Fruit fly (Drosophila melanogaster) whole organism, prepupa: ENCODE results near the gene Gasp.

Experiments used
- CG11762 ChIP-seq: fragments of 200-800 bp; sonication (Bioruptor generic); optimal IDR thresholded peaks from 3 replicates; lab custom pipeline; 2016; ENCODE audit warnings: missing biosample characterization, missing genetic modification characterization; ENCODE audit not compliant: insufficient read depth
- CG11902 ChIP-seq: fragments of 200-800 bp; sonication (Bioruptor generic); optimal IDR thresholded peaks from 3 replicates; lab custom pipeline; 2016; ENCODE audit warnings: missing biosample characterization, missing genetic modification characterization
- CG3032 ChIP-seq: fragments of 200-800 bp; optimal IDR thresholded peaks from 2 replicates; lab custom pipeline; 2019; ENCODE audit warnings: missing biosample characterization, mild to moderate bottlenecking, missing genetic modification characterization, moderate library complexity
- CG4318 ChIP-seq: fragments of 200-800 bp; sonication (Bioruptor generic); optimal IDR thresholded peaks from 3 replicates; lab custom pipeline; 2017; ENCODE audit warnings: missing biosample characterization, mild to moderate bottlenecking, missing genetic modification characterization
- CG8119 ChIP-seq: fragments of 200-800 bp; sonication (Bioruptor generic); IDR thresholded peaks from 3 replicates; pipeline ENCODE4 v1.3.6; 2022; ENCODE audit warnings: missing biosample characterization, missing genetic modification characterization
- fd85E ChIP-seq: fragments of 200-800 bp; sonication (Bioruptor generic); optimal IDR thresholded peaks from 3 replicates; lab custom pipeline; 2016; ENCODE audit warnings: missing biosample characterization, missing genetic modification characterization
- salr ChIP-seq, 2 experiments: fragments of 200-800 bp; sonication (Bioruptor generic); optimal IDR thresholded peaks; 3 replicates each; lab custom pipeline; 2016 to 2018; ENCODE audit warnings: missing biosample characterization in 2 of 2, missing genetic modification characterization in 2 of 2, mild to moderate bottlenecking in 1 of 2

dm6 chr3R:6098320-6098719, 2.4 kb downstream of the Gasp start:
- TF ChIP-seq CG11762 (GFP tag; lab: Kevin White, UChicago), result no peak
- no peak for TF ChIP-seq CG8119
- TF ChIP-seq CG4318 (GFP tag; lab: Kevin White, UChicago), result no peak
- no peak for TF ChIP-seq CG3032
- no peak for TF ChIP-seq fd85E
- no peak for TF ChIP-seq salr (GFP tag; optimal IDR thresholded peaks at IDR 0.05; lab: Kevin White, UChicago)
- TF ChIP-seq CG11902 (GFP tag; lab: Kevin White, UChicago), result no peak
